Fruit fly (Drosophila melanogaster) whole organism, embryonic: Measurements from ENCODE around the gene CG6048.

ENCODE experiments used
- Abd-B ChIP-seq: fragments of 200-800 bp; sonication (Bioruptor generic); optimal IDR thresholded peaks from 2 replicates; lab custom pipeline; 2018; ENCODE audit warnings: missing biosample characterization, mild to moderate bottlenecking, missing genetic modification characterization, moderate library complexity
- CG10321 ChIP-seq: fragments of 200-800 bp; sonication (Bioruptor generic); IDR thresholded peaks from 2 replicates; pipeline ENCODE4 v1.3.6; 2022; ENCODE audit warnings: missing biosample characterization, missing genetic modification characterization
- CG10979 ChIP-seq: fragments of 200-800 bp; sonication (Bioruptor generic); optimal IDR thresholded peaks from 2 replicates; lab custom pipeline; 2018; ENCODE audit warnings: missing biosample characterization, mild to moderate bottlenecking, missing genetic modification characterization, moderate library complexity
- CG11085 ChIP-seq: fragments of 200-800 bp; sonication (Bioruptor generic); IDR thresholded peaks from 2 replicates; pipeline ENCODE4 v1.3.6; 2022; ENCODE audit warnings: missing biosample characterization, missing genetic modification characterization
- CG11695 ChIP-seq: fragments of 200-800 bp; sonication (Bioruptor generic); IDR thresholded peaks from 3 replicates; pipeline ENCODE4 v1.3.6; 2022; ENCODE audit warnings: missing biosample characterization, missing genetic modification characterization
- CG12744 ChIP-seq: fragments of 200-800 bp; sonication (Bioruptor generic); optimal IDR thresholded peaks from 2 replicates; lab custom pipeline; 2016; ENCODE audit warnings: missing biosample characterization, missing genetic modification characterization
- CG14860 ChIP-seq: fragments of 200-800 bp; sonication (Bioruptor generic); IDR thresholded peaks from 3 replicates; pipeline ENCODE4 v1.3.6; 2022; ENCODE audit warnings: missing biosample characterization, missing genetic modification characterization; ENCODE audit not compliant: partially characterized antibody
- CG1602 ChIP-seq: fragments of 200-800 bp; sonication (Bioruptor generic); optimal IDR thresholded peaks from 3 replicates; lab custom pipeline; 2016; ENCODE audit warnings: missing biosample characterization, missing genetic modification characterization
- CG1603 ChIP-seq: fragments of 200-800 bp; sonication (Bioruptor generic); optimal IDR thresholded peaks from 2 replicates; lab custom pipeline; 2019; ENCODE audit warnings: missing biosample characterization, mild to moderate bottlenecking, missing genetic modification characterization, moderate library complexity
- CG18764 ChIP-seq: fragments of 200-800 bp; sonication (Bioruptor generic); optimal IDR thresholded peaks from 3 replicates; lab custom pipeline; 2016; ENCODE audit warnings: missing biosample characterization, missing genetic modification characterization
- CG30020 ChIP-seq: fragments of 200-800 bp; optimal IDR thresholded peaks from 2 replicates; lab custom pipeline; 2019; ENCODE audit warnings: missing biosample characterization, mild to moderate bottlenecking, missing genetic modification characterization, moderate library complexity
- CG33557 ChIP-seq: fragments of 200-800 bp; sonication (Bioruptor generic); optimal IDR thresholded peaks from 2 replicates; lab custom pipeline; 2019; ENCODE audit warnings: missing biosample characterization, mild to moderate bottlenecking, missing genetic modification characterization, moderate library complexity
- CG6765 ChIP-seq: fragments of 200-800 bp; sonication (Bioruptor generic); optimal IDR thresholded peaks from 3 replicates; lab custom pipeline; 2017; ENCODE audit warnings: missing biosample characterization, mild to moderate bottlenecking, missing genetic modification characterization
- CG6854 ChIP-seq: fragments of 200-800 bp; sonication (Bioruptor generic); optimal IDR thresholded peaks from 3 replicates; lab custom pipeline; 2017; ENCODE audit warnings: missing biosample characterization, mild to moderate bottlenecking, missing genetic modification characterization
- CG8290 ChIP-seq, 3 experiments: fragments of 200-800 bp; sonication (Bioruptor generic); optimal IDR thresholded peaks; 2 replicates each; lab custom pipeline; 2016 to 2019; ENCODE audit warnings: missing biosample characterization in 3 of 3, missing genetic modification characterization in 3 of 3, mild to moderate bottlenecking in 2 of 3, moderate library complexity in 1 of 3
- CG8765 ChIP-seq: fragments of 200-800 bp; sonication (Bioruptor generic); IDR thresholded peaks from 2 replicates; pipeline ENCODE4 v1.3.6; 2022; ENCODE audit warnings: missing biosample characterization, missing genetic modification characterization
- Ets97D ChIP-seq: fragments of 200-800 bp; sonication (Bioruptor generic); optimal IDR thresholded peaks from 3 replicates; lab custom pipeline; 2016; ENCODE audit warnings: missing biosample characterization, missing genetic modification characterization
- GATAe ChIP-seq: fragments of 200-800 bp; sonication (Bioruptor generic); conservative IDR thresholded peaks from 2 replicates; pipeline ENCODE4 v1.3.6; 2022; ENCODE audit warnings: missing biosample characterization, missing genetic modification characterization
- Gsc ChIP-seq: fragments of 200-800 bp; sonication (Bioruptor generic); IDR thresholded peaks from 2 replicates; pipeline ENCODE4 v1.3.6; 2022; ENCODE audit warnings: missing biosample characterization, missing genetic modification characterization
- Hr3 ChIP-seq: fragments of 200-800 bp; sonication (Bioruptor generic); optimal IDR thresholded peaks from 3 replicates; lab custom pipeline; 2016; ENCODE audit warnings: missing biosample characterization, missing genetic modification characterization
- Kr ChIP-seq: fragments of 200-800 bp; sonication (Bioruptor generic); optimal IDR thresholded peaks from 2 replicates; lab custom pipeline; 2017; ENCODE audit warnings: missing biosample characterization, mild to moderate bottlenecking, missing genetic modification characterization
- Mad ChIP-seq: fragments of 200-800 bp; sonication (Bioruptor generic); optimal IDR thresholded peaks from 2 replicates; lab custom pipeline; 2016; ENCODE audit warnings: missing biosample characterization, missing genetic modification characterization
- NC2β ChIP-seq: fragments of 200-800 bp; sonication (Bioruptor generic); optimal IDR thresholded peaks from 2 replicates; lab custom pipeline; 2016; ENCODE audit warnings: missing biosample characterization, missing genetic modification characterization
- Sox102F ChIP-seq: fragments of 200-800 bp; sonication (Bioruptor generic); optimal IDR thresholded peaks from 2 replicates; lab custom pipeline; 2018; ENCODE audit warnings: missing biosample characterization, mild to moderate bottlenecking, missing genetic modification characterization, moderate library complexity
- Trl ChIP-seq, 3 experiments: fragments of >200 bp in 2 of 3; fragments of 200-800 bp in 1 of 3; sonication (Bioruptor generic) in 1 of 3; optimal IDR thresholded peaks; 2 replicates in 1 of 3; 3 replicates in 2 of 3; lab custom pipeline; 2016 to 2017; ENCODE audit warnings: missing biosample characterization in 1 of 3, missing genetic modification characterization in 1 of 3
- abd-A ChIP-seq: fragments of 200-800 bp; sonication (Bioruptor generic); optimal IDR thresholded peaks from 3 replicates; lab custom pipeline; 2019; ENCODE audit warnings: missing biosample characterization, mild to moderate bottlenecking, missing genetic modification characterization, moderate library complexity
- al ChIP-seq: fragments of 200-800 bp; sonication (Bioruptor generic); IDR thresholded peaks from 2 replicates; pipeline ENCODE4 v1.3.6; 2022; ENCODE audit warnings: missing biosample characterization, missing genetic modification characterization
- caup ChIP-seq: fragments of 200-800 bp; sonication (Bioruptor generic); optimal IDR thresholded peaks from 3 replicates; lab custom pipeline; 2017; ENCODE audit warnings: missing biosample characterization, mild to moderate bottlenecking, missing genetic modification characterization, moderate library complexity; ENCODE audit not compliant: severe bottlenecking
- ci ChIP-seq: fragments of 200-800 bp; sonication (Bioruptor generic); IDR thresholded peaks from 3 replicates; pipeline ENCODE4 v1.3.6; 2022; ENCODE audit warnings: missing biosample characterization, missing genetic modification characterization
- crol ChIP-seq: fragments of 200-800 bp; sonication (Bioruptor generic); IDR thresholded peaks from 2 replicates; pipeline ENCODE4 v1.3.6; 2022; ENCODE audit warnings: missing biosample characterization, missing genetic modification characterization
- fd96Cb ChIP-seq: fragments of 200-800 bp; sonication (Bioruptor generic); optimal IDR thresholded peaks from 2 replicates; lab custom pipeline; 2018; ENCODE audit warnings: missing biosample characterization, mild to moderate bottlenecking, missing genetic modification characterization, moderate library complexity
- hkb ChIP-seq, 2 experiments: fragments of 200-800 bp in 1 of 2; fragments of >200 bp in 1 of 2; sonication (Bioruptor generic) in 1 of 2; IDR thresholded peaks in 1 of 2; optimal IDR thresholded peaks in 1 of 2; 2 replicates each; pipeline versions ENCODE4 v1.3.6 to Lab custom; 2017 to 2022; ENCODE audit warnings: missing biosample characterization in 1 of 2, missing genetic modification characterization in 1 of 2
- ken ChIP-seq: fragments of 200-800 bp; sonication (Bioruptor generic); IDR thresholded peaks from 3 replicates; pipeline ENCODE4 v1.3.6; 2022; ENCODE audit warnings: missing biosample characterization, missing genetic modification characterization
- lab ChIP-seq: fragments of 200-800 bp; sonication (Bioruptor generic); optimal IDR thresholded peaks from 3 replicates; lab custom pipeline; 2017; ENCODE audit warnings: missing biosample characterization, missing genetic modification characterization, mild to moderate bottlenecking, moderate library complexity, missing genetic modification reagents
- luna ChIP-seq: fragments of 200-800 bp; sonication (Bioruptor generic); optimal IDR thresholded peaks from 2 replicates; lab custom pipeline; 2016; ENCODE audit warnings: missing biosample characterization, missing genetic modification characterization
- nmo ChIP-seq: fragments of 200-800 bp; sonication (Bioruptor generic); optimal IDR thresholded peaks from 2 replicates; lab custom pipeline; 2018; ENCODE audit warnings: missing biosample characterization, mild to moderate bottlenecking, missing genetic modification characterization, moderate library complexity
- org-1 ChIP-seq: fragments of 200-800 bp; sonication (Bioruptor generic); optimal IDR thresholded peaks from 2 replicates; lab custom pipeline; 2017; ENCODE audit warnings: missing biosample characterization, missing genetic modification characterization
- otp ChIP-seq: fragments of 200-800 bp; sonication (Bioruptor generic); IDR thresholded peaks from 3 replicates; pipeline ENCODE4, ENCODE4 v1.3.6; 2022; ENCODE audit warnings: missing biosample characterization, missing genetic modification characterization
- pb ChIP-seq: fragments of 200-800 bp; sonication (Bioruptor generic); optimal IDR thresholded peaks from 3 replicates; lab custom pipeline; 2016; ENCODE audit warnings: missing biosample characterization, missing genetic modification characterization
- row ChIP-seq: fragments of 200-800 bp; sonication (Bioruptor generic); IDR thresholded peaks from 3 replicates; pipeline ENCODE4 v1.3.6; 2022; ENCODE audit warnings: missing biosample characterization, missing genetic modification characterization
- sens ChIP-seq: fragments of 200-800 bp; sonication (Bioruptor generic); peaks from one replicate; lab custom pipeline; 2016; ENCODE audit warnings: missing biosample characterization, missing genetic modification characterization
- slbo ChIP-seq: fragments of 200-800 bp; sonication (Bioruptor generic); IDR thresholded peaks from 2 replicates; pipeline ENCODE4 v1.3.6; 2022; ENCODE audit warnings: missing biosample characterization, missing genetic modification characterization
- slou ChIP-seq: fragments of 200-800 bp; sonication (Bioruptor generic); optimal IDR thresholded peaks from 3 replicates; lab custom pipeline; 2016; ENCODE audit warnings: missing biosample characterization, missing genetic modification characterization
- slp2 ChIP-seq: fragments of 200-800 bp; sonication (Bioruptor generic); optimal IDR thresholded peaks from 2 replicates; lab custom pipeline; 2016; ENCODE audit warnings: missing biosample characterization, missing genetic modification characterization
- sob ChIP-seq: fragments of 200-800 bp; sonication (Bioruptor generic); IDR thresholded peaks from 2 replicates; pipeline ENCODE4 v1.3.6; 2022; ENCODE audit warnings: missing biosample characterization, missing genetic modification characterization
- stwl ChIP-seq: fragments of 200-800 bp; sonication (Bioruptor generic); optimal IDR thresholded peaks from 3 replicates; lab custom pipeline; 2018; ENCODE audit warnings: missing biosample characterization, mild to moderate bottlenecking, missing genetic modification characterization, moderate library complexity
- tgo ChIP-seq: fragments of 200-800 bp; sonication (Bioruptor generic); IDR thresholded peaks from 3 replicates; pipeline ENCODE4 v1.3.6; 2022; ENCODE audit warnings: missing biosample characterization, missing genetic modification characterization
- toy ChIP-seq: fragments of 200-800 bp; sonication (Bioruptor generic); IDR thresholded peaks from 2 replicates; pipeline ENCODE4 v1.3.6; 2022; ENCODE audit warnings: missing biosample characterization, missing genetic modification characterization
- unc-4 ChIP-seq: fragments of 200-800 bp; sonication (Bioruptor generic); IDR thresholded peaks from 2 replicates; pipeline ENCODE4 v1.3.6; 2022; ENCODE audit warnings: missing biosample characterization, missing genetic modification characterization; ENCODE audit not compliant: partially characterized antibody
- zfh1 ChIP-seq: fragments of 200-800 bp; sonication (Bioruptor generic); IDR thresholded peaks from 3 replicates; pipeline ENCODE4 v1.3.6; 2022; ENCODE audit warnings: missing biosample characterization, missing genetic modification characterization

CG6048 gene

DNA sequence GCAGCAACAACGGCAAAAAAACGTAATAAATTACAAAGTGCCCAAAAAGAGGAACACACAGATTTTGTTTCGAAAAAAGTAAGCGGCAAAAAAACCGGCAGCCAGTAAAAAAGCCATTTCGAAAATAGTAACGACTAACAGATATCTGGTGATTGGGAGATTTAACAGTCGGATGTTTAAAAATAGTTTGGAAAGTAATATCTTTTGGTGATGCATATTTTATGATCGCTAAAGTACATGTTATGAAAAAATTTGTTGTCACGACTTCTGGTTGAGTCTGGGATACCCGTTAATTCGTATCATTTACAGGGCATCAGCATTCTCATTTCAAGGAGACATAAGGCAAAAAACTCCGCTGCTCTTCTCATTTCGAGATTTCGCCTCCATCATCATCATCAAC is 29.2 kb upstream of the CG6048 start (continued):
- TF ChIP-seq hkb (optimal IDR thresholded peaks at IDR 0.05; lab: Kevin White, UChicago) (no peak), hkb (GFP tag; IDR thresholded peaks at IDR 0.05; lab: Robert Waterston, UW) (no peak), pb (GFP tag; lab: Kevin White, UChicago) (no peak), Hr3 (GFP tag; lab: Kevin White, UChicago) (no peak), nmo (GFP tag; lab: Kevin White, UChicago) (peak; percentile 7), Kr (GFP tag; lab: Kevin White, UChicago) (no peak), ci (GFP tag; lab: Robert Waterston, UW) (0 out of 3 replicates have a peak, but pooled peaks have one; percentile 17), CG14860 (GFP tag; lab: Robert Waterston, UW) (no peak), al (GFP tag; lab: Robert Waterston, UW) (no peak), stwl (tag; lab: Kevin White, UChicago) (no peak), CG1602 (no peak), lab (GFP tag; lab: Kevin White, UChicago) (peak; percentile 27), tgo (peak; percentile 38; the same call in 2 of the 3 replicates), CG33557 (GFP tag; lab: Kevin White, UChicago) (no peak), NC2β (GFP tag; lab: Kevin White, UChicago) (no peak), abd-A (tag; lab: Kevin White, UChicago) (no peak), unc-4 (GFP tag; lab: Robert Waterston, UW) (no peak), slp2 (no peak), Sox102F (GFP tag; lab: Kevin White, UChicago) (peak; percentile 37), Trl (optimal IDR thresholded peaks at IDR 0.05; lab: Kevin White, UChicago) (no peak), Trl (GFP tag; optimal IDR thresholded peaks at IDR 0.05; lab: Kevin White, UChicago) (peak; percentile 3), zfh1 (GFP tag; lab: Robert Waterston, UW) (no peak), CG10321 (GFP tag; lab: Robert Waterston, UW) (no peak), CG10979 (tag; lab: Kevin White, UChicago) (peak; percentile 10), ken (GFP tag; lab: Robert Waterston, UW) (no peak), CG8765 (no peak), Abd-B (GFP tag; lab: Kevin White, UChicago) (no peak), CG11085 (GFP tag; lab: Robert Waterston, UW) (no peak), Mad (no peak), slbo (GFP tag; lab: Robert Waterston, UW) (peak; percentile 55), CG11695 (0 out of 3 replicates have a peak, but pooled peaks have one; percentile 15), sob (GFP tag; lab: Robert Waterston, UW) (peak; percentile 9; the same call in 1 of the 2 replicates), fd96Cb (tag; lab: Kevin White, UChicago) (no peak), Ets97D (GFP tag; lab: Kevin White, UChicago) (no peak), luna (GFP tag; lab: Kevin White, UChicago) (no peak), CG12744 (GFP tag; lab: Kevin White, UChicago) (no peak), CG6765 (no peak), caup (peak; percentile 13), Gsc (no peak), otp (GFP tag; lab: Robert Waterston, UW) (0 out of 3 replicates have a peak, but pooled peaks have one; percentile 37), CG18764 (GFP tag; lab: Kevin White, UChicago) (no peak), CG6854 (GFP tag; lab: Kevin White, UChicago) (no peak), CG30020 (no peak), row (GFP tag; lab: Robert Waterston, UW) (peak; percentile 61; the same call in 2 of the 3 replicates), CG1603 (peak; percentile 48), org-1 (GFP tag; lab: Kevin White, UChicago) (no peak), CG8290 (GFP tag; optimal IDR thresholded peaks at IDR 0.05; lab: Kevin White, UChicago) (no peak), CG8290 (tag; optimal IDR thresholded peaks at IDR 0.05; lab: Kevin White, UChicago) (peak in 1 of 2 experiments; percentile 29), GATAe (GFP tag; lab: Robert Waterston, UW) (no peak), slou (GFP tag; lab: Kevin White, UChicago) (no peak), toy (GFP tag; lab: Robert Waterston, UW) (no peak), sens (GFP tag; lab: Kevin White, UChicago) (peak; percentile 86), crol (no peak)
